Worm (Caenorhabditis elegans) whole organism, L4 larva: Measurements from ENCODE around the gene rha-2.

Experiments used
- F26F4.8 ChIP-seq: fragments of 200-800 bp; sonication (Bioruptor generic); conservative IDR thresholded peaks from 2 replicates; pipeline ENCODE4 v1.3.6; 2022; ENCODE audit warnings: missing genetic modification characterization, missing compliant biosample characterization
- F37D6.2 ChIP-seq: sonication (generic microtip); optimal IDR thresholded peaks from 2 replicates; lab custom pipeline; 2016; ENCODE audit warnings: mild to moderate bottlenecking, missing genetic modification characterization, missing compliant biosample characterization
- T20F7.1 ChIP-seq: fragments of 200-800 bp; sonication (Bioruptor generic); optimal IDR thresholded peaks from 2 replicates; lab custom pipeline; 2018; ENCODE audit warnings: mild to moderate bottlenecking, missing genetic modification characterization, missing compliant biosample characterization
- T26A8.4 ChIP-seq: fragments of 200-800 bp; sonication (Bioruptor generic); IDR thresholded peaks from 2 replicates; pipeline ENCODE4 v1.3.6; 2022; ENCODE audit warnings: missing genetic modification characterization, missing compliant biosample characterization
- Y105C5A.15 ChIP-seq: fragments of 200-800 bp; sonication (Bioruptor generic); IDR thresholded peaks from 2 replicates; pipeline ENCODE4 v1.3.6; 2022; ENCODE audit warnings: missing genetic modification characterization, missing compliant biosample characterization
- Y75B8A.6 ChIP-seq: fragments of 200-800 bp; sonication (Bioruptor generic); IDR thresholded peaks from 2 replicates; pipeline ENCODE4 v1.3.6; 2022; ENCODE audit warnings: missing genetic modification reagents, missing genetic modification characterization, missing compliant biosample characterization
- ZK337.2 ChIP-seq: fragments of 200-800 bp; sonication (Bioruptor generic); IDR thresholded peaks from 2 replicates; pipeline ENCODE4 v1.3.6; 2022; ENCODE audit warnings: missing genetic modification reagents, missing genetic modification characterization, missing compliant biosample characterization
- ZK546.5 ChIP-seq, 2 experiments: sonication (generic microtip); optimal IDR thresholded peaks; 2 replicates each; lab custom pipeline; 2017; ENCODE audit warnings: missing biosample characterization in 2 of 2, missing genetic modification characterization in 2 of 2
- aly-2 ChIP-seq: sonication (generic microtip); optimal IDR thresholded peaks from 2 replicates; lab custom pipeline; 2018; ENCODE audit warnings: missing biosample characterization, missing genetic modification characterization
- ama-1 ChIP-seq: fragments of 150-350 bp; optimal IDR thresholded peaks from 2 replicates; lab custom pipeline; 2014; ENCODE audit warnings: inconsistent platforms, mixed read lengths
- attf-4 ChIP-seq: sonication (generic microtip); optimal IDR thresholded peaks from 3 replicates; lab custom pipeline; 2017; ENCODE audit warnings: missing biosample characterization, missing genetic modification characterization
- ceh-32 ChIP-seq: sonication (generic microtip); optimal IDR thresholded peaks from 2 replicates; lab custom pipeline; 2016; ENCODE audit warnings: mild to moderate bottlenecking, missing genetic modification characterization, missing compliant biosample characterization; ENCODE audit not compliant: poor library complexity
- ceh-44 ChIP-seq: fragments of 200-800 bp; sonication (Bioruptor generic); IDR thresholded peaks from 2 replicates; pipeline ENCODE4 v1.3.6; 2022; ENCODE audit warnings: missing genetic modification reagents, missing genetic modification characterization, missing compliant biosample characterization
- ceh-62 ChIP-seq: sonication (generic microtip); optimal IDR thresholded peaks from 2 replicates; lab custom pipeline; 2017; ENCODE audit warnings: missing biosample characterization, missing genetic modification characterization
- ceh-82 ChIP-seq: sonication (generic microtip); optimal IDR thresholded peaks from 2 replicates; lab custom pipeline; 2017; ENCODE audit warnings: missing biosample characterization, missing genetic modification characterization
- ctbp-1 ChIP-seq: fragments of 200-800 bp; sonication (Bioruptor generic); IDR thresholded peaks from 2 replicates; pipeline ENCODE4 v1.3.6; 2022; ENCODE audit warnings: missing genetic modification reagents, missing genetic modification characterization, missing compliant biosample characterization
- daf-16 ChIP-seq, 3 experiments: sonication (generic microtip); optimal IDR thresholded peaks; 2 replicates each; lab custom pipeline; 2016 to 2017; ENCODE audit warnings: missing genetic modification characterization in 3 of 3, missing genetic modification reagents in 3 of 3, mild to moderate bottlenecking in 2 of 3, missing compliant biosample characterization in 2 of 3, missing biosample characterization in 1 of 3, moderate library complexity in 1 of 3
- dmd-6 ChIP-seq: fragments of 200-800 bp; sonication (Bioruptor generic); IDR thresholded peaks from 2 replicates; pipeline ENCODE4 v1.3.6; 2022; ENCODE audit warnings: missing genetic modification reagents, missing genetic modification characterization, missing compliant biosample characterization
- dmd-8 ChIP-seq: fragments of 200-800 bp; sonication (Bioruptor generic); IDR thresholded peaks from 2 replicates; pipeline ENCODE4 v1.3.6; 2022; ENCODE audit warnings: missing genetic modification characterization, missing compliant biosample characterization
- duxl-1 ChIP-seq: sonication (generic microtip); optimal IDR thresholded peaks from 2 replicates; lab custom pipeline; 2016; ENCODE audit warnings: mild to moderate bottlenecking, missing genetic modification characterization, moderate library complexity, missing compliant biosample characterization; ENCODE audit not compliant: poor library complexity
- dve-1 ChIP-seq: sonication (generic microtip); optimal IDR thresholded peaks from 2 replicates; lab custom pipeline; 2017; ENCODE audit warnings: antibody characterized with exemption, mild to moderate bottlenecking, missing genetic modification characterization, missing compliant biosample characterization; ENCODE audit not compliant: insufficient read depth
- egl-27 ChIP-seq: sonication (generic microtip); optimal IDR thresholded peaks from 3 replicates; lab custom pipeline; 2017; ENCODE audit warnings: missing biosample characterization, missing genetic modification reagents, missing genetic modification characterization
- egl-43 ChIP-seq: fragments of 200-800 bp; sonication (Bioruptor generic); IDR thresholded peaks from 2 replicates; pipeline ENCODE4 v1.3.6; 2022; ENCODE audit warnings: missing genetic modification reagents, missing genetic modification characterization, missing compliant biosample characterization
- hif-1 ChIP-seq, 2 experiments: sonication (generic microtip); optimal IDR thresholded peaks; 2 replicates each; lab custom pipeline; 2016 to 2017; ENCODE audit warnings: missing compliant biosample characterization in 2 of 2, missing genetic modification characterization in 2 of 2, missing genetic modification reagents in 2 of 2, missing genotype in 2 of 2, mild to moderate bottlenecking in 1 of 2
- hlh-11 ChIP-seq: fragments of 200-800 bp; sonication (Bioruptor generic); optimal IDR thresholded peaks from 2 replicates; lab custom pipeline; 2018; ENCODE audit warnings: mild to moderate bottlenecking, missing genetic modification characterization, missing compliant biosample characterization
- hlh-30 ChIP-seq: sonication (generic microtip); optimal IDR thresholded peaks from 2 replicates; lab custom pipeline; 2017; ENCODE audit warnings: antibody characterized with exemption, mild to moderate bottlenecking, missing genetic modification characterization, missing compliant biosample characterization; ENCODE audit not compliant: insufficient read depth
- jun-1 ChIP-seq: fragments of 150-350 bp; optimal IDR thresholded peaks from 2 replicates; lab custom pipeline; 2014; ENCODE audit warnings: missing biosample characterization, missing genetic modification reagents, missing genetic modification characterization
- lin-1 ChIP-seq: fragments of 200-800 bp; sonication (Bioruptor generic); IDR thresholded peaks from 2 replicates; pipeline ENCODE4 v1.3.6; 2022; ENCODE audit warnings: missing genetic modification reagents, missing genetic modification characterization, missing compliant biosample characterization
- lin-13 ChIP-seq: fragments of 150-350 bp; optimal IDR thresholded peaks from 2 replicates; lab custom pipeline; 2014; ENCODE audit warnings: missing biosample characterization, missing genetic modification reagents, missing genetic modification characterization
- lin-29 ChIP-seq: fragments of 200-800 bp; sonication (Bioruptor generic); IDR thresholded peaks from 2 replicates; pipeline ENCODE4 v1.3.6; 2022; ENCODE audit warnings: missing genetic modification reagents, missing genetic modification characterization, missing compliant biosample characterization
- lir-3 ChIP-seq: sonication (generic microtip); optimal IDR thresholded peaks from 2 replicates; lab custom pipeline; 2016; ENCODE audit warnings: mild to moderate bottlenecking, missing genetic modification characterization, missing compliant biosample characterization
- lsy-2 ChIP-seq, 2 experiments: fragments of 150-350 bp in 1 of 2; sonication (generic microtip) in 1 of 2; optimal IDR thresholded peaks; 2 replicates each; lab custom pipeline; 2014 to 2017; ENCODE audit warnings: missing biosample characterization in 2 of 2, missing genetic modification characterization in 2 of 2
- madf-5 ChIP-seq, 2 experiments: fragments of 200-800 bp; sonication (Bioruptor generic); IDR thresholded peaks; 2 replicates each; pipeline ENCODE4 v1.3.6; 2022; ENCODE audit warnings: missing compliant biosample characterization in 2 of 2, missing genetic modification characterization in 2 of 2
- mdl-1 ChIP-seq, 2 experiments: fragments of 150-350 bp in 1 of 2; sonication (generic microtip) in 1 of 2; optimal IDR thresholded peaks; 2 replicates each; lab custom pipeline; 2014 to 2017; ENCODE audit warnings: missing biosample characterization in 2 of 2, missing genetic modification characterization in 2 of 2
- mxl-2 ChIP-seq: fragments of 200-800 bp; sonication (Bioruptor generic); conservative IDR thresholded peaks from 2 replicates; pipeline ENCODE4 v1.3.6; 2022; ENCODE audit warnings: missing genetic modification reagents, missing genetic modification characterization, missing compliant biosample characterization
- mxl-3 ChIP-seq: fragments of 200-800 bp; sonication (Bioruptor generic); optimal IDR thresholded peaks from 2 replicates; lab custom pipeline; 2018; ENCODE audit warnings: mild to moderate bottlenecking, missing genetic modification characterization, missing compliant biosample characterization
- nhr-10 ChIP-seq: fragments of 150-350 bp; optimal IDR thresholded peaks from 2 replicates; lab custom pipeline; 2014; ENCODE audit warnings: missing biosample characterization, missing genetic modification characterization
- nhr-77 ChIP-seq: fragments of 150-350 bp; optimal IDR thresholded peaks from 2 replicates; lab custom pipeline; 2014; ENCODE audit warnings: missing biosample characterization, missing genetic modification characterization
- php-3 ChIP-seq: fragments of 200-800 bp; sonication (Bioruptor generic); IDR thresholded peaks from 2 replicates; pipeline ENCODE4 v1.3.6; 2022; ENCODE audit warnings: missing genetic modification reagents, missing genetic modification characterization, missing compliant biosample characterization
- pqm-1 ChIP-seq: sonication (generic microtip); optimal IDR thresholded peaks from 2 replicates; lab custom pipeline; 2017; ENCODE audit warnings: missing biosample characterization, missing genetic modification characterization
- rbr-2 ChIP-seq: sonication (generic microtip); optimal IDR thresholded peaks from 2 replicates; lab custom pipeline; 2016; ENCODE audit warnings: missing genotype, missing genetic modification characterization, missing compliant biosample characterization
- saeg-2 ChIP-seq: fragments of 200-800 bp; sonication (Bioruptor generic); IDR thresholded peaks from 2 replicates; pipeline ENCODE4 v1.3.6; 2022; ENCODE audit warnings: missing genetic modification reagents, missing genetic modification characterization, missing compliant biosample characterization
- skn-1 ChIP-seq: fragments of 150-350 bp; optimal IDR thresholded peaks from 2 replicates; lab custom pipeline; 2014; ENCODE audit warnings: missing biosample characterization, missing genetic modification characterization
- snpc-1.2 ChIP-seq: fragments of 200-800 bp; sonication (Bioruptor generic); IDR thresholded peaks from 2 replicates; pipeline ENCODE4 v1.3.6; 2022; ENCODE audit warnings: missing genetic modification reagents, missing genetic modification characterization, missing compliant biosample characterization
- spr-3 ChIP-seq: fragments of 200-800 bp; sonication (Bioruptor generic); optimal IDR thresholded peaks from 2 replicates; lab custom pipeline; 2018; ENCODE audit warnings: mild to moderate bottlenecking, missing genetic modification characterization, missing compliant biosample characterization
- tag-97 ChIP-seq: fragments of 200-800 bp; sonication (Bioruptor generic); IDR thresholded peaks from 2 replicates; pipeline ENCODE4 v1.3.6; 2022; ENCODE audit warnings: missing genetic modification characterization, missing compliant biosample characterization
- tra-1 ChIP-seq: fragments of 200-800 bp; sonication (Bioruptor generic); IDR thresholded peaks from 2 replicates; pipeline ENCODE4 v1.3.6; 2022; ENCODE audit warnings: missing genetic modification reagents, missing genetic modification characterization, missing compliant biosample characterization
- unc-130 ChIP-seq: sonication (generic microtip); optimal IDR thresholded peaks from 2 replicates; lab custom pipeline; 2016; ENCODE audit warnings: missing genetic modification reagents, missing genetic modification characterization, missing compliant biosample characterization
- unc-39 ChIP-seq: sonication (generic microtip); optimal IDR thresholded peaks from 2 replicates; lab custom pipeline; 2017; ENCODE audit warnings: missing biosample characterization, missing genetic modification characterization
- vab-7 ChIP-seq: fragments of 200-800 bp; sonication (Bioruptor generic); IDR thresholded peaks from 2 replicates; pipeline ENCODE4 v1.3.6; 2022; ENCODE audit warnings: missing genetic modification reagents, missing genetic modification characterization, missing compliant biosample characterization
- zfp-2 ChIP-seq: sonication (generic microtip); optimal IDR thresholded peaks from 2 replicates; lab custom pipeline; 2016; ENCODE audit warnings: mild to moderate bottlenecking, missing genetic modification characterization, missing compliant biosample characterization

Gene rha-2

DNA sequence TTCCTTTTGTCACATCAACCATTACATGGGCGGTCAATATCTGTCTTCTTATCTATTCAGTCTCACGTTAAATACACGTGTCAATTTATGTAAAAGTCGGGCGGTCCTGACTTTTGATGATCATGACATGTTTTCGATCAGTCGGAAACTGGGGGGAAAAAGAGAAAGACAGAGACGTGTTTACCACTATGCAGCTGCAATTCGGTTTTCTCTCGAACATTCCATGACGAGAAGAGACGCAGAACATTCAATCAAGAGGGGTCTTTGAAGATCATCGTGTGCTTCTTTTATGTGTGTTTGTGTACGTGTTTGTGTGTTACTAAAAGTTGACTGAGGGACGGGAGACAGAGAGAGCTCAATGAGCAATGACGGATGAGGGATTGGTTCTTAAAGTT is 44.0 kb upstream of the rha-2 start (continued):
- TF ChIP-seq hlh-30 (tag; lab: Kevin White, UChicago) (peak; percentile 96), attf-4 (tag; lab: Kevin White, UChicago) (no peak), duxl-1 (no peak), ceh-32 (tag; lab: Kevin White, UChicago) (no peak), tag-97 (GFP tag; lab: Robert Waterston, UW) (no peak), saeg-2 (GFP tag; lab: Robert Waterston, UW) (peak; percentile 64; the same call in 1 of the 2 replicates), nhr-10 (peak; percentile 80), tra-1 (peak; percentile 96), mdl-1 (tag; optimal IDR thresholded peaks at IDR 0.05; lab: Kevin White, UChicago) (peak; percentile 66 to 97), vab-7 (no peak), Y75B8A.6 (GFP tag; lab: Robert Waterston, UW) (no peak), pqm-1 (tag; lab: Kevin White, UChicago) (peak; percentile 15), skn-1 (tag; lab: Kevin White, UChicago) (peak; percentile 53), dve-1 (tag; lab: Kevin White, UChicago) (peak; percentile 96), nhr-77 (tag; lab: Kevin White, UChicago) (peak; percentile 91), lin-1 (GFP tag; lab: Robert Waterston, UW) (peak; percentile 89), lin-29 (GFP tag; lab: Robert Waterston, UW) (no peak), unc-39 (tag; lab: Kevin White, UChicago) (no peak), hif-1 (tag; optimal IDR thresholded peaks at IDR 0.05; lab: Kevin White, UChicago) (peak; percentile 88 to 90), F26F4.8 (no peak), zfp-2 (no peak), snpc-1.2 (GFP tag; lab: Robert Waterston, UW) (no peak), lir-3 (tag; lab: Kevin White, UChicago) (no peak), ZK337.2 (GFP tag; lab: Robert Waterston, UW) (no peak), egl-43 (no peak), mxl-3 (GFP tag; lab: Kevin White, UChicago) (peak; percentile 98), ZK546.5 (tag; optimal IDR thresholded peaks at IDR 0.05; lab: Kevin White, UChicago) (no peak), daf-16 (GFP tag; optimal IDR thresholded peaks at IDR 0.05; lab: Kevin White, UChicago) (peak; percentile 97 to 99), daf-16 (tag; optimal IDR thresholded peaks at IDR 0.05; lab: Kevin White, UChicago) (peak; percentile 99), ceh-62 (tag; lab: Kevin White, UChicago) (no peak), dmd-6 (peak; percentile 93), mxl-2 (GFP tag; lab: Robert Waterston, UW) (peak; percentile 93), egl-27 (tag; lab: Kevin White, UChicago) (peak; percentile 68), unc-130 (no peak), ama-1 (lab: Kevin White, UChicago) (peak; percentile 79), T26A8.4 (GFP tag; lab: Robert Waterston, UW) (peak; percentile 77; the same call in 1 of the 2 replicates), Y105C5A.15 (no peak), php-3 (GFP tag; lab: Robert Waterston, UW) (peak; percentile 96), ceh-44 (GFP tag; lab: Robert Waterston, UW) (no peak), lsy-2 (tag; optimal IDR thresholded peaks at IDR 0.05; lab: Kevin White, UChicago) (peak; percentile 74 to 87), jun-1 (peak; percentile 49), dmd-8 (GFP tag; lab: Robert Waterston, UW) (no peak), F37D6.2 (tag; lab: Kevin White, UChicago) (peak; percentile 19), T20F7.1 (GFP tag; lab: Kevin White, UChicago) (peak; percentile 82), madf-5 (GFP tag; IDR thresholded peaks at IDR 0.05; lab: Robert Waterston, UW) (no peak), aly-2 (tag; lab: Kevin White, UChicago) (no peak), hlh-11 (tag; lab: Kevin White, UChicago) (peak; percentile 99), ctbp-1 (GFP tag; lab: Robert Waterston, UW) (peak; percentile 71), ceh-82 (tag; lab: Kevin White, UChicago) (no peak), spr-3 (GFP tag; lab: Kevin White, UChicago) (no peak), rbr-2 (tag; lab: Kevin White, UChicago) (peak; percentile 90), lin-13 (peak; percentile 74)
